Fruit fly (Drosophila melanogaster): ENCODE measurements around the gene CG17211.

DNA sequence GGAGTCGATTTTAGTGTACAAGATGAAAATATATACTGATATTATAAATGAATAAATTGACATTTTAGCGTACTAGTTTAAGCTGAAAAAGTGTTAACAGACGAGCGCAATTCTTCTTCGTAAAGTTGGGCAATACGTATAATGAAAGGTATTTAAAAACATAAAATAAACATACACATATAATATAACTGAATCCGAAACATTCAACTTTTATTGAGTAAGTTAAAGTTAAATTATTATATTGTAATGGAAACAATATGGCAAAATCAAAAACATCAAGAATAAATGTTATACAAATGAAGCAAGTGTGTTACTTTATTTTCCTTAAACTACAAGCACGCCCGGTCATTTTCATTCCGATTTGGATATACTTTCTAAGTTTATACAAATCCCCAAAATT lies 56.1 kb downstream of the CG17211 start, which contains the start of gene CG17217:
- no peak for TF ChIP-seq ttk (GFP tag; IDR thresholded peaks at IDR 0.05)
- no peak for TF ChIP-seq CG6813 (GFP tag; optimal IDR thresholded peaks at IDR 0.05)
- no peak for TF ChIP-seq sug (tag; optimal IDR thresholded peaks at IDR 0.05)
- TF ChIP-seq CG2875 (GFP tag; optimal IDR thresholded peaks at IDR 0.05) = no peak

All from whole organism, embryonic.